Fruit fly (Drosophila melanogaster): Measurements from ENCODE around the gene blp.

Gene blp

dm6 chr3R:15965169-15965568 is 31.5 kb downstream of the blp start, which contains the start of the genes CG32856 and Rbf2 (continued):
- TF ChIP-seq rgr (GFP tag; optimal IDR thresholded peaks at IDR 0.05) (peak; percentile 95), Myc (optimal IDR thresholded peaks at IDR 0.05) (no peak), Jra (GFP tag; optimal IDR thresholded peaks at IDR 0.05) (peak; percentile 94)

DNA sequence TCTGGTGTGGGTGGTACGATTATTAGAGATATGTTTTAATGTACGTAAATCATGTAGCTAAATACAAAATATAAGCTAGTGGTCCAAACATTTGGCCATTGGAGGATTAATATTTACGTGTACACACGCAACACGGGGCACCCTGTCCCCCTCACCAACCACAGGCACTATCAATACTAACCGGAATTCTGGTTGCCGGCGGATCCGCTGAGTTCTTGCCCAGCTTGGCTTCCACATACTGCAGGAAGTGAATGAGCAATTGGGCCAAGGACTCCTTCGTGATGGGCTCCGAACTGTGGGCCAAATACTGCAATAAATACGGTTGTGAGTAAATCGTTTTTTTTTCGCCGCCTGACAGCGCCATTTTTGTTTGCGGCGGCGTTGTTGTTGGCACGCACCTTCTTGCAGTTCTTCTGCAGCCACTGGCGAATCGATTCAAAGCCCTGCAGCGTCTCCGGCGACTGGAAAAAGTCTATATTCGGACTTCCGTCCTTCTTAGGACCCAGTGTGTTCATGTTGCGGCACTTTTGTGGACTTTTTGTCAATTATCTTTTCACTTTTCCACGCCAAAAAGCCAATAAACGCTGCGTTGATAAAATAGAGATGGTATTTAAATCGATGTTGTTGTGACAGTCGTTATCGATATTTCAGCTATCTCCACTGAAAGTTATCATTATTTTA is 38.8 kb downstream of the blp start, which contains the start of gene mor:
Gene mor, minus strand, starts transcription at position 616 of the 681 bp plus-strand sequence.
- TF ChIP-seq CG9705 (GFP tag; optimal IDR thresholded peaks at IDR 0.05) (no peak), jim (GFP tag; optimal IDR thresholded peaks at IDR 0.05) (no peak), tai (GFP tag; optimal IDR thresholded peaks at IDR 0.05) (no peak), dsf (GFP tag; optimal IDR thresholded peaks at IDR 0.05; ENCODE audit: borderline replicate concordance) (no peak), br (GFP tag; optimal IDR thresholded peaks at IDR 0.05) (no peak), N (GFP tag; optimal IDR thresholded peaks at IDR 0.05) (no peak), Hr83 (GFP tag; optimal IDR thresholded peaks at IDR 0.05; ENCODE audit: poor library complexity, severe bottlenecking) (no peak), rgr (GFP tag; optimal IDR thresholded peaks at IDR 0.05) (no peak), fru (GFP tag; optimal IDR thresholded peaks at IDR 0.05) (no peak)

dm6 chr3R:15972979-15973486 is 39.4 kb downstream of the blp start, which contains the start of gene Hel89B:
Hel89B (plus strand) TSS chr3R:15973298.
- peak; percentile 48 for TF ChIP-seq Jra (GFP tag; optimal IDR thresholded peaks at IDR 0.05)
- TF ChIP-seq h (GFP tag; optimal IDR thresholded peaks at IDR 0.05): peak; percentile 7
- no peak for TF ChIP-seq Dfd (GFP tag; optimal IDR thresholded peaks at IDR 0.05)
- TF ChIP-seq Hr78 (GFP tag; optimal IDR thresholded peaks at IDR 0.05): peak; percentile 83
- peak; percentile 57 for TF ChIP-seq Dif (GFP tag; optimal IDR thresholded peaks at IDR 0.05; ENCODE audit: partially characterized antibody)
- peak; percentile 74 for TF ChIP-seq lola (GFP tag; optimal IDR thresholded peaks at IDR 0.05)
- peak in 1 of 2 experiments; percentile 28 for TF ChIP-seq dl (GFP tag; optimal IDR thresholded peaks at IDR 0.05; ENCODE audit: insufficient read depth in 1 of 2, partially characterized antibody in 2 of 2)
- peak; percentile 28 for TF ChIP-seq ey (GFP tag; optimal IDR thresholded peaks at IDR 0.05)
- TF ChIP-seq CG32264 (GFP tag; optimal IDR thresholded peaks at IDR 0.05): no peak
- TF ChIP-seq Rel (GFP tag; optimal IDR thresholded peaks at IDR 0.05): no peak
- TF ChIP-seq Rel (tag; optimal IDR thresholded peaks at IDR 0.05): peak; percentile 3
- TF ChIP-seq CrebA (GFP tag; optimal IDR thresholded peaks at IDR 0.05; ENCODE audit: borderline replicate concordance): no peak
- TF ChIP-seq fru (GFP tag; optimal IDR thresholded peaks at IDR 0.05): peak; percentile 46
- TF ChIP-seq sage (GFP tag; optimal IDR thresholded peaks at IDR 0.05): no peak
- TF ChIP-seq pan (optimal IDR thresholded peaks at IDR 0.05): no peak
- peak; percentile 44 for TF ChIP-seq CG9705 (GFP tag; optimal IDR thresholded peaks at IDR 0.05)
- peak; percentile 27 for TF ChIP-seq br (GFP tag; optimal IDR thresholded peaks at IDR 0.05)
- TF ChIP-seq tai (GFP tag; optimal IDR thresholded peaks at IDR 0.05): no peak
- TF ChIP-seq N (GFP tag; optimal IDR thresholded peaks at IDR 0.05): peak; percentile 99
- peak; percentile 30 for TF ChIP-seq Myc (optimal IDR thresholded peaks at IDR 0.05)
- peak; percentile 67 for TF ChIP-seq woc (GFP tag; optimal IDR thresholded peaks at IDR 0.05)
- TF ChIP-seq HLH106 (tag; optimal IDR thresholded peaks at IDR 0.05): peak; percentile 59
- no peak for TF ChIP-seq Mio (GFP tag; optimal IDR thresholded peaks at IDR 0.05)
- no peak for TF ChIP-seq OdsH (GFP tag; optimal IDR thresholded peaks at IDR 0.05)
- TF ChIP-seq rgr (GFP tag; optimal IDR thresholded peaks at IDR 0.05): peak; percentile 25
- TF ChIP-seq jim (GFP tag; optimal IDR thresholded peaks at IDR 0.05): no peak
- TF ChIP-seq sv (GFP tag; optimal IDR thresholded peaks at IDR 0.05): peak; percentile 31
- no peak for TF ChIP-seq usp (GFP tag; optimal IDR thresholded peaks at IDR 0.05)
- peak; percentile 25 to 29 for TF ChIP-seq foxo (GFP tag; optimal IDR thresholded peaks at IDR 0.05)
- TF ChIP-seq Vsx2 (GFP tag; optimal IDR thresholded peaks at IDR 0.05; ENCODE audit: partially characterized antibody): no peak
- no peak for TF ChIP-seq GATAd (GFP tag; optimal IDR thresholded peaks at IDR 0.05)
- TF ChIP-seq brk (GFP tag; optimal IDR thresholded peaks at IDR 0.05): no peak
- no peak for TF ChIP-seq dmrt93B (GFP tag; optimal IDR thresholded peaks at IDR 0.05)
- peak; percentile 66 for TF ChIP-seq Hnf4 (GFP tag; optimal IDR thresholded peaks at IDR 0.05)
- peak; percentile 31 for TF ChIP-seq Hr83 (GFP tag; optimal IDR thresholded peaks at IDR 0.05; ENCODE audit: poor library complexity, severe bottlenecking)
- TF ChIP-seq Sp1 (GFP tag; optimal IDR thresholded peaks at IDR 0.05): no peak
- no peak for TF ChIP-seq psq (GFP tag; optimal IDR thresholded peaks at IDR 0.05)
- peak; percentile 4 for TF ChIP-seq dsf (GFP tag; optimal IDR thresholded peaks at IDR 0.05; ENCODE audit: borderline replicate concordance)
- TF ChIP-seq Abd-B (GFP tag; optimal IDR thresholded peaks at IDR 0.05): peak; percentile 31
